Worm (Caenorhabditis elegans): Measurements from ENCODE around the gene pdhk-2.

The pdhk-2 gene

DNA sequence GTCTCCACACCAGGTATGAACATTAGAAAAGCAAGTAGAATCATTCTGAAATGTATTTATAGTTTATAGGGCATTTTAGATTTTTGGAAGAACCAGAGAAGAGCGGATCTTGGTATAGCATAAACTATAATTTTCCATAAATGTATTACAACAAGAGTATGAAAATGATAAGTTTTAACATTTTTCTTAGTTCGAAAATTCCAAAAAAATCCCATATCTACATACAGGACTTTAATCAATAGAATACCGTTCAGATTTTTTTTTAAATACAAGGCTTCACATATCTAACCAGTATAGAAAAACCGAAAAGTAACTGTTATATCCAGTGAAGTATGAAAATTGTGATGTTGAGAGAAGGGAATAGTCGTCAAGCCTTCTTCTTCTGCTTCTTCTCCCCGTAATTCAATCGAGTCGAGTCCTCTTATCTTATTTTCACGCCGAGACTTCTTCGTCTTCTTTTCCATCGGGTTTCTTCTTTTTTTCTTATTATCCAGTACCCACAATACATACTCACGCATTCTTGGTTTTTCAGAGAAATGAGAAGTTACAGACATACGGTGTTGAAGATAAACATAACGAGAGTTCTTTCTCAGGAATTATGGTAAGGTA, 2.7 kb upstream of the pdhk-2 start, which contains the start of gene ZK370.6:
Gene ZK370.6, minus strand, starts transcription at position 51 of the 609 bp plus-strand sequence.
- TF ChIP-seq him-1 (tag; optimal IDR thresholded peaks at IDR 0.05) (no peak), dao-5 (tag; optimal IDR thresholded peaks at IDR 0.05) (no peak), W03F9.2 (tag; optimal IDR thresholded peaks at IDR 0.05) (no peak)

DNA sequence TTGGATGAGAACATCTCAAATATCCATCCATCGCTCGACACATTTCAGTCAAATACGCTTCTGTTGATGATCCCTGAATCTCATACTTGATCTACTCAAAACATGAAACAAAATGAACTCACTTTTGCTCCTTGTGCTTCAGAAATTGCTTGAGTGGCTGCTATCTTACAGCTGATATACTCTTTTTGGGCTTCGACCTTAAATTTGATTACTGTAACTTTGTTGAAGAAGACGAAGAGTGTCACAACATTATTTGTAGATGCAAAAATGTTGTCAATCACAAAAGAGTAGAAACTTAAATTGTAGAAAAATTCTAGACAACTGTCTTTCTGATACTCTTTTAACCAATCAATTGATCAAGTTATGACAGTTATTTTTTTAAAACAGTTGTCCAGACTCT, 1.4 kb upstream of the pdhk-2 start:
- no peak for TF ChIP-seq dao-5 (tag; optimal IDR thresholded peaks at IDR 0.05)
- no peak for TF ChIP-seq W03F9.2 (tag; optimal IDR thresholded peaks at IDR 0.05)
- no peak for TF ChIP-seq him-1 (tag; optimal IDR thresholded peaks at IDR 0.05)

DNA sequence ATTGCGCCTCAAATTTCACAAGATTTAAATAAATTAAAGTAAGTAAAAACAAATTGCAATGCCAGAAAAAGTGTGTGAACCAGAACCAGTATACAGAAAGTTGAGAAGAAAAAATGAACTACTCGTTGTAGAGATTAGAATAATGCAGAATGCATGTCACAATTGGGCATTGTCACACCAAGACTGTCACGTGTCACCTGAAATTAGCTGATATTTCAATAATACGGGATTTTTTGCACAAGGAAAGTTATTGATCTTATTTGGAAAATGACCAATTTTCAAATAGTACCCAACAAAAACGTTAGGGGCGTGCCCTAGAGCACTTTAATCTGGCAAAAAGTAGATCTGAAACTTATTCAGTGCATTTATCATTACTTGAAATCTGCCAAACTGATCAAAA, 743 bp upstream of the pdhk-2 start:
- TF ChIP-seq him-1 (tag; optimal IDR thresholded peaks at IDR 0.05) (no peak), dao-5 (tag; optimal IDR thresholded peaks at IDR 0.05) (no peak), W03F9.2 (tag; optimal IDR thresholded peaks at IDR 0.05) (no peak)

DNA sequence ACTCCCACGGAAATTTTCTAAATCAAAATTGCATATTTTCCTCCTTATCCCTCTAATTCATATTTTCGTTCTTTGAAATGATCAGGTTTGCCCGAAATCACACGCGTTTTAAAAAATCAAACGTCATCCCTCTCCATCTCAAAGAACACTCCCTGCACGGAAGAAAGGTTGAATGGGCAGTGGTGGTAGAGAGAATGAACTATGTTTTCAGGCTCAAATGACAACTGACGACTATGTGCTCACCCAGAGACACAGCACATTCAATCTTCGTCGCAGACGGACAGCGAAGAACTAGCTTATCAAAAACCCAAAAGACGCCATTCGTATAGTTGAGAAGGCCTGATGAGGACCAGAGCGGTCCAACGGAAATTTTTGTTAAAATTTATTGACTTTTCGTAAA, 1.4 kb downstream of the pdhk-2 start:
- TF ChIP-seq dao-5 (tag; optimal IDR thresholded peaks at IDR 0.05), result no peak
- TF ChIP-seq him-1 (tag; optimal IDR thresholded peaks at IDR 0.05), result no peak
- no peak for TF ChIP-seq W03F9.2 (tag; optimal IDR thresholded peaks at IDR 0.05)

DNA sequence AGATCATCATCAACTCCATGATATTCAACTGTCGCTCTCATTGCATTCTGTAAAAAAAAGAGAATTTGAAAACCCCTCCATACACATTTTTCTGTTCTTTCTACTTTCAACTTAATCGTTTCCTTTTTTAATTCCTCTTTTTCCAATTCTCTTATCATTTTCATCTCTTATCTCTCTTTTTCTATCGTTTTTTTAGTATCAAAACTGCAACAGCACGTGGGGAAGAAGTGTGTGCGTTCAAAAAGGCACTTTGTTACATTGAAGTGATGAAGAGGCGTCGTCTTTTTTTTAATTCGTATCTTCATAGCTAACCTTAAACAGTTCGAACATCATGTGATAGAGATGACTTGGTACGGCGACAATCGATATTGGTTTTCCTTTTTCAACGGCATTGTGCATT, 2.1 kb downstream of the pdhk-2 start:
- TF ChIP-seq W03F9.2 (tag; optimal IDR thresholded peaks at IDR 0.05) (no peak), dao-5 (tag; optimal IDR thresholded peaks at IDR 0.05) (no peak), him-1 (tag; optimal IDR thresholded peaks at IDR 0.05) (no peak)

DNA sequence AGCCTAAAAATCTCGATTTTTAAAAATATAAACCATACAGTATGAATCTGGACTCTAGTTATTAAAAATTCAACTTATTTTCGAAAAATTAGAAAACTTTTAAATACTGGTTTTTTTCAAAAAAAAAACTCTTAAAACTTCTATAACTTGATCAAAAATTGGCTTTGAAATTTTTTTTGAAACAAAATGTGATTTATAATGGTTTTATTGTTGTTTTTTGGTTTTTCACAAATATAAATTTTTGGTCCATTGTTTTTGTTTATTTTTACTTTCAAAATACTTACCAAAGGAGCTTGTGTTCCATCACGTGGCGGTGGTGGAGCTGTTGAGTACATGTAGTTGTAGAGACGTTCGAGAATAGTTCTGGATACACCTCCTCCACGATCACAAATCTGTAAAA, 2.9 kb downstream of the pdhk-2 start:
- TF ChIP-seq him-1 (tag; optimal IDR thresholded peaks at IDR 0.05) (no peak), dao-5 (tag; optimal IDR thresholded peaks at IDR 0.05) (no peak), W03F9.2 (tag; optimal IDR thresholded peaks at IDR 0.05) (no peak)

DNA sequence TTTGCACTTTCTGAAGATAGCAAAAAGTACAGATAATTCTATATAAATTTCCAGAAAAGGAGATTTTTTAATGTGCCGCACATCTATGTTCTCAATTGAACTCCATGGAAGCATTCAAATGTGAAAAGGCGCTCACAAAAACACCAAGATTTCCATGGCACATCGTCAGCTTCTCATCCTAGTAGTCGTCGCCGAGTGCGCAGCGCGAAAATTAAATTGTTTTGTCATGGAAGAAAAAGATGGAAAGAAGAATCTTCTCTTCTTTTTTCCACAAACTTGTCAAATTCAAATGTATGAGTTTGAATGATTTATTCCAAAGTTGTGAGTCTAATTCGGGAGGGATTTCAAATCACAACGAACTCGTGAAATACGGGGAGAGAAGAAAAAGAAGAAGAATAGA, 3.8 kb downstream of the pdhk-2 start:
- no peak for TF ChIP-seq W03F9.2 (tag; optimal IDR thresholded peaks at IDR 0.05)
- TF ChIP-seq dao-5 (tag; optimal IDR thresholded peaks at IDR 0.05), result no peak
- no peak for TF ChIP-seq him-1 (tag; optimal IDR thresholded peaks at IDR 0.05)

DNA sequence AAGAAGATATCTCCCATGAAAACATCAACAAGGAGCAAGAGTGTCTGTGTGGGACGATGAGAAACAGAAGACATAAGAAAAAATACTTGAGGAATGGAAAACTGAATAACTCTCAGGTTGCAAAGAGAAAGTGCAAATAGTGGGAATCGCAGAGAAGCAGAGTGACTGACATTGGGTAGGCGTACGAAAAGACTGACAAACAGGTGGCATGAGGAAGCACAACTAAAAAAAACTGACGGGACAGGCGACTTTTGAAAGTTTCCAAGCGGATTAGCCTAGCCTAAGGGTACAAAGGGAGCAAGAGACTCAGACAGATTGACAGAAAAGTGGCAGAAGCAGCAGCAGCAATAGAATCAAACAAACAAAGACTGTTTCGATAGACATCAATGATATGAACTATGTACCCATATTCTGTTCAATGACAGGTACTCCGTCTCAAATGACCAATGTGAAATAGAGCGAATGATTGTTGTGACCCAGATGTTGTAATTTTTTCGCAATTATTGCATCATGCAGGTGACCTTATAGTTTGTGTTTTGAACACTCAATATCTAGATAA, 6.8 kb downstream of the pdhk-2 start:
- TF ChIP-seq dao-5 (tag; optimal IDR thresholded peaks at IDR 0.05), result no peak
- no peak for TF ChIP-seq W03F9.2 (tag; optimal IDR thresholded peaks at IDR 0.05)
- no peak for TF ChIP-seq him-1 (tag; optimal IDR thresholded peaks at IDR 0.05)

DNA sequence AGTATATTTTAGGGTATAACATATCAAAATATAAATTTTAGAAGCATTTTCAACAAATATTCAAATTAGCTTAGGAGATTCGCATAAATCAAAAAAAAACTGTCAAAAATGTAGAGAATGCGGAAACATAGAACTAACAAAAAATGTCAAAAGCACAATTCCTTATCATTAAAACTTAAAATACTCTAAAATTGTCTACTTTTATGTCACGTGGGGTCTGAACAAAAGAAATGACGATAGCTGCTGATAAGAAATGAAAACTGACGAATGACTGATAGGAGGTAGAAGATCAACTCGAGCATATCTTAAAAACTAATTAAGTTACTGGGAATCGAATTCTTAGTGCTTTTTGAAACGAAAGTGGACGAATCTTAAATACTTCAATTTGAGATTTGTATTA, 7.5 kb downstream of the pdhk-2 start:
- no peak for TF ChIP-seq W03F9.2 (tag; optimal IDR thresholded peaks at IDR 0.05)
- no peak for TF ChIP-seq dao-5 (tag; optimal IDR thresholded peaks at IDR 0.05)

DNA sequence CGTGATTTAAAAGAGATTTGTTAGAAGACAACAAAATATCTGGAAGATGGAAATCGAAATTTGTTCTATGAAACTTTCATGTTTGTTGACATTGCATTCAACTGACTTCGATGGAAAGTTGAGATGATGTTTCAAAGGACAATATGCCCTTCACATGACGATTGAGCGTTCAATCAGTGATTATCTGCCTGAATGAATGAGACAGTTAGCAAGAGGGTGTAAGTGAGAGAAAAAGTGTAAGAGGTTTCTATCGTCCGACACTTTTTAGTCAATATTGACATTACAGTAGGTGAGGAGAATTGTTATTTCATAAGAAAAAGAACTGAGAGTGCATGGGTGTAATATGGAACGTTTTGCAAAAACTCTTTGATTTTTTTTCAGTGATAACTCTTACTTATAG, 8.0 kb downstream of the pdhk-2 start:
- TF ChIP-seq W03F9.2 (tag; optimal IDR thresholded peaks at IDR 0.05), result no peak
- no peak for TF ChIP-seq him-1 (tag; optimal IDR thresholded peaks at IDR 0.05)
- TF ChIP-seq dao-5 (tag; optimal IDR thresholded peaks at IDR 0.05), result no peak

DNA sequence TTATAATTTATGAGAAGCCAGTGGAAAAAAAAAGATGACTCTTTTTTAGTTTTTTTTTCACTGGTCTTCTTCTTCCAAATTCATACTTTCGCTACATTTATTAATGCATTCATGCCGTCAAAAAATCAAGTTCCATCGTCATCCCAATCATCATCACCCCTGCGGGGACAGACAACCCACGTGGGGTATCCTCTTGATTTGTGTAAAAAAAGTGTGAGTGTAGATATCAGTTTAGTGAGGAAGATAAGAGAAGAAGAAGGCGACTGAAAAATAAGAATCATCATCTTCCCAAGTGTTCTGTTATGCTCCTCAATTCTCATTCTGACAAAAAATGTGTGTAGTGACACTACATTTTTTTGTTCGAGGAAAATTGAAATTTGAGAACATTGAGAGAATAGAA, 9.2 kb downstream of the pdhk-2 start:
- no peak for TF ChIP-seq W03F9.2 (tag; optimal IDR thresholded peaks at IDR 0.05)

DNA sequence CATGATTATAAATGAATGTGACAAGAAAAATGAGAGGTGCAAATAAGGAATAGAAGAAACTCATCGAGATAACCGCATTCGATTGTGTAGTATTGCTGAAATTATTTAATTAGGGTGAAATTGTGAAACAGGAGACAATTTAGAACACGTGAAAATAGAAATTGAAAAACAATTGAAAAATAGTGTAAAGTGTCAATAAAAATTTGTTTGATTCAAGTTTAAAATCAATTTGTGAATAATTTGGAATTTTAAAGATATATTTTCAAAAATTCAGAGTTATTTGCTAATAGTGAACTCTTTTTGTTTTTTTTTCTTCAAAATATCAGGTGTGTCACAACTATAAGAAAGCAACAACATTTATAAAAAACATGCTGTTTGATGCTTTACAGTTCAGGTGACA, 9.9 kb downstream of the pdhk-2 start, which contains the start of gene ZK370.4:
Gene ZK370.4, minus strand, starts transcription at position 101 of the 400 bp plus-strand sequence.
- TF ChIP-seq dao-5 (tag; optimal IDR thresholded peaks at IDR 0.05) (no peak), him-1 (tag; optimal IDR thresholded peaks at IDR 0.05) (no peak), W03F9.2 (tag; optimal IDR thresholded peaks at IDR 0.05) (no peak)

DNA sequence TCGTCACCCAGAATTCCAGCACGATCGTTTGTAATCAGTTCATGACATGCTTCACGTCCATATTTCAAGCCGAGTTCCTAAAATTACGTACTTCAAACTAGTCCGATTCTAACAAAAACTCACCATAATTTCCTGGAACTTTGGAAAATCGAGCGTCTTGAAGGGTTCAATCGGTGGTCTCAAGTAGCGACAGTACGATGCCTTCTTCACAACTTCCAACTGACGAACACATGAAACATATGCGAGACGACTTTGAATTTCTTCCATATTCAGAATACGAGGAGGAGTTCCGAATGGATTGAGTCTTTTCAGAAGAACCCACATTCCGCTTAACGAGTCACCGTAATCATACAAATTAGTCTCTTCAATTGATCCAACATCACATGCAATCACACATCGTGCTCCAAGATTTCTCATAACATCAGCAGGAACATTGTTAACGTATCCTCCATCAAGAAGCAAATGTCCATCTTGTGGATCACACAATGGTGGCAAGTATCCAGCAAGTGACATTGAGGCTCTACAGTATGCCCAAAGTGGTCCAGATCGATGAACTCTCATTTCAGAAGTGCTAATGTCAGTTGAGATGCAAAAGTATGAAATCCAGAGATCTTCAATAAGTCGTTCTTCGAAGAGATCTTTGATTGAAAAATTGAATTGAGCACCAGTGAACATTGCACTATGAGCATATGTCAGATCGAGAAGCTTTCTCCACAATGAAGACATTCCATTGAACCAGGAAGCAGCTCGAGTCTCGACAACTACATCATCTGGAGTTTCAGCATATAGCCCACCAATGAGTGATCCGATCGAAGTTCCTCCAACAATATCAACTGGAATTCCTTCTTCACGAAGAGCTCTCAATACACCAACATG, 15.0 kb downstream of the pdhk-2 start:
- TF ChIP-seq dao-5 (tag; optimal IDR thresholded peaks at IDR 0.05), result no peak

DNA sequence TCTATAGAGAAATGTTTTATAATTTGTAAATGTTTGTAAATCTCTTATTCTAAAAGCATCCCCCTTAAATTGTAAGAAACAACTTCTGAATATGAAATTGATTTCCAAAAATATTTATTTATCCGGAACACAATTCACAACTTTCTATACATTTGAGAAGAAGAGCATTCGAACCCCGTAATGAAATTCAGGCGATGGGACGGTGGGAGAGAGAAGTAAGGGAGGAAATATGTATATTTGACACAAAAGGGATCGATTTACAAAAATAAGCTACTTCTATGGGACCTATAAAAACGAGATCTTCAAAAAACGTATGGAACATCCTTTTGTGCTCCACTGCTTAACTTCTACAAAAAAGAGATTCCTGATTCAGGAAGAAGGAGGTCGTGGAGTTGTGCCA, 16.0 kb downstream of the pdhk-2 start:
- TF ChIP-seq dao-5 (tag; optimal IDR thresholded peaks at IDR 0.05) (no peak), him-1 (tag; optimal IDR thresholded peaks at IDR 0.05) (no peak), W03F9.2 (tag; optimal IDR thresholded peaks at IDR 0.05) (no peak)
